Fruit fly (Drosophila melanogaster) whole organism, embryonic: ENCODE results near the gene Hel25E.

ENCODE experiments used
- C15 ChIP-seq: fragments of 200-800 bp; sonication (Bioruptor generic); IDR thresholded peaks from 3 replicates; pipeline ENCODE4 v1.3.6; 2022; ENCODE audit warnings: missing biosample characterization, missing genetic modification characterization
- CG11695 ChIP-seq: fragments of 200-800 bp; sonication (Bioruptor generic); IDR thresholded peaks from 3 replicates; pipeline ENCODE4 v1.3.6; 2022; ENCODE audit warnings: missing biosample characterization, missing genetic modification characterization
- CG12071 ChIP-seq: fragments of 200-800 bp; sonication (Bioruptor generic); optimal IDR thresholded peaks from 3 replicates; lab custom pipeline; 2018; ENCODE audit warnings: missing biosample characterization, mild to moderate bottlenecking, missing genetic modification characterization
- CG14050 ChIP-seq: fragments of 200-800 bp; sonication (Bioruptor generic); IDR thresholded peaks from 3 replicates; pipeline ENCODE4 v1.3.6; 2022; ENCODE audit warnings: missing biosample characterization, missing genetic modification characterization
- CG14667 ChIP-seq: fragments of 200-800 bp; sonication (Bioruptor generic); IDR thresholded peaks from 2 replicates; pipeline ENCODE4 v1.3.6; 2022; ENCODE audit warnings: missing biosample characterization, missing genetic modification characterization
- CG15514 ChIP-seq: fragments of 200-800 bp; sonication (Bioruptor generic); optimal IDR thresholded peaks from 3 replicates; lab custom pipeline; 2017; ENCODE audit warnings: missing biosample characterization, missing genetic modification characterization, mild to moderate bottlenecking, moderate library complexity, missing genetic modification reagents
- CG16815 ChIP-seq: fragments of 200-800 bp; sonication (Bioruptor generic); optimal IDR thresholded peaks from 3 replicates; lab custom pipeline; 2017; ENCODE audit warnings: missing biosample characterization, mild to moderate bottlenecking, missing genetic modification characterization
- CG18764 ChIP-seq: fragments of 200-800 bp; sonication (Bioruptor generic); optimal IDR thresholded peaks from 3 replicates; lab custom pipeline; 2016; ENCODE audit warnings: missing biosample characterization, missing genetic modification characterization
- CG30403 ChIP-seq: fragments of 200-800 bp; sonication (Bioruptor generic); optimal IDR thresholded peaks from 3 replicates; lab custom pipeline; 2016; ENCODE audit warnings: missing biosample characterization, missing genetic modification characterization
- CG32772 ChIP-seq: fragments of 200-800 bp; sonication (Bioruptor generic); IDR thresholded peaks from 2 replicates; pipeline ENCODE4 v1.3.6; 2022; ENCODE audit warnings: missing biosample characterization, missing genetic modification characterization
- CG4328 ChIP-seq: fragments of 200-800 bp; sonication (Bioruptor generic); optimal IDR thresholded peaks from 3 replicates; lab custom pipeline; 2017; ENCODE audit warnings: missing biosample characterization, missing genetic modification reagents, missing genetic modification characterization
- CG6272 ChIP-seq: fragments of 200-800 bp; sonication (Bioruptor generic); IDR thresholded peaks from 2 replicates; pipeline ENCODE4 v1.3.6; 2022; ENCODE audit warnings: missing biosample characterization, missing genetic modification characterization
- CG6689 ChIP-seq: fragments of 200-800 bp; sonication (Bioruptor generic); IDR thresholded peaks from 2 replicates; pipeline ENCODE4 v1.3.6; 2022; ENCODE audit warnings: missing biosample characterization, missing genetic modification characterization
- CG7987 ChIP-seq: fragments of 200-800 bp; sonication (Bioruptor generic); optimal IDR thresholded peaks from 2 replicates; lab custom pipeline; 2018; ENCODE audit warnings: missing biosample characterization, mild to moderate bottlenecking, missing genetic modification characterization, moderate library complexity
- CG8388 ChIP-seq: fragments of 200-800 bp; sonication (Bioruptor generic); optimal IDR thresholded peaks from 2 replicates; lab custom pipeline; 2019; ENCODE audit warnings: missing biosample characterization, mild to moderate bottlenecking, missing genetic modification characterization, moderate library complexity
- CG9437 ChIP-seq: fragments of 200-800 bp; sonication (Bioruptor generic); optimal IDR thresholded peaks from 2 replicates; lab custom pipeline; 2018; ENCODE audit warnings: missing biosample characterization, mild to moderate bottlenecking, missing genetic modification characterization
- D ChIP-seq, 2 experiments: fragments of 200-800 bp in 1 of 2; fragments of >200 bp in 1 of 2; sonication (Bioruptor generic) in 1 of 2; optimal IDR thresholded peaks; 2 replicates in 1 of 2; 3 replicates in 1 of 2; lab custom pipeline; 2017; ENCODE audit warnings: mild to moderate bottlenecking in 1 of 2, missing biosample characterization in 1 of 2, missing genetic modification characterization in 1 of 2, missing genetic modification reagents in 1 of 2
- Dp ChIP-seq: fragments of 200-800 bp; sonication (Bioruptor generic); optimal IDR thresholded peaks from 2 replicates; lab custom pipeline; 2018; ENCODE audit warnings: missing biosample characterization, mild to moderate bottlenecking, missing genetic modification characterization, moderate library complexity
- E2f1 ChIP-seq: fragments of 200-800 bp; sonication (Bioruptor generic); IDR thresholded peaks from 2 replicates; pipeline ENCODE4 v1.3.6; 2022; ENCODE audit warnings: missing biosample characterization, missing genetic modification characterization
- E2f2 ChIP-seq: fragments of 200-800 bp; sonication (Bioruptor generic); IDR thresholded peaks from 2 replicates; pipeline ENCODE4 v1.3.6; 2022; ENCODE audit warnings: missing biosample characterization, missing genetic modification characterization
- Ets65A ChIP-seq: fragments of 200-800 bp; sonication (Bioruptor generic); peaks from one replicate; lab custom pipeline; 2016; ENCODE audit warnings: missing biosample characterization, missing genetic modification characterization
- HmgD ChIP-seq: fragments of 200-800 bp; sonication (Bioruptor generic); optimal IDR thresholded peaks from 3 replicates; lab custom pipeline; 2016; ENCODE audit warnings: missing biosample characterization, missing genetic modification characterization
- Hmx ChIP-seq: fragments of 200-800 bp; sonication (Bioruptor generic); optimal IDR thresholded peaks from 2 replicates; lab custom pipeline; 2016; ENCODE audit warnings: missing biosample characterization, missing genetic modification characterization
- Med ChIP-seq: fragments of 200-800 bp; sonication (Bioruptor generic); peaks from one replicate; lab custom pipeline; 2016; ENCODE audit warnings: missing biosample characterization, missing genetic modification characterization, mild to moderate bottlenecking, inconsistent platforms, moderate library complexity
- Nf-YC ChIP-seq: fragments of 200-800 bp; optimal IDR thresholded peaks from 3 replicates; lab custom pipeline; 2019; ENCODE audit warnings: missing biosample characterization, mild to moderate bottlenecking, missing genetic modification characterization, moderate library complexity
- Pdp1 ChIP-seq, 2 experiments: fragments of 200-800 bp; sonication (Bioruptor generic); optimal IDR thresholded peaks; 3 replicates each; lab custom pipeline; 2016; ENCODE audit warnings: missing biosample characterization in 2 of 2, missing genetic modification characterization in 2 of 2, mild to moderate bottlenecking in 1 of 2, moderate library complexity in 1 of 2
- Sox100B ChIP-seq: fragments of 200-800 bp; sonication (Bioruptor generic); optimal IDR thresholded peaks from 3 replicates; lab custom pipeline; 2018; ENCODE audit warnings: missing biosample characterization, mild to moderate bottlenecking, missing genetic modification characterization
- Xbp1 ChIP-seq: fragments of 200-800 bp; sonication (Bioruptor generic); optimal IDR thresholded peaks from 3 replicates; lab custom pipeline; 2016; ENCODE audit warnings: missing biosample characterization, mild to moderate bottlenecking, missing genetic modification characterization
- Xrp1 ChIP-seq: fragments of 200-800 bp; sonication (Bioruptor generic); IDR thresholded peaks from 2 replicates; pipeline ENCODE4 v1.3.6; 2022; ENCODE audit warnings: missing biosample characterization, missing genetic modification characterization
- ato ChIP-seq: fragments of 200-800 bp; sonication (Bioruptor generic); IDR thresholded peaks from 2 replicates; pipeline ENCODE4 v1.3.6; 2022; ENCODE audit warnings: missing biosample characterization, missing genetic modification characterization; ENCODE audit not compliant: partially characterized antibody
- crol ChIP-seq: fragments of 200-800 bp; sonication (Bioruptor generic); IDR thresholded peaks from 2 replicates; pipeline ENCODE4 v1.3.6; 2022; ENCODE audit warnings: missing biosample characterization, missing genetic modification characterization
- dmrt11E ChIP-seq: fragments of 200-800 bp; sonication (Bioruptor generic); optimal IDR thresholded peaks from 3 replicates; lab custom pipeline; 2018; ENCODE audit warnings: missing biosample characterization, mild to moderate bottlenecking, missing genetic modification characterization, moderate library complexity
- ewg ChIP-seq: fragments of 200-800 bp; sonication (Bioruptor generic); optimal IDR thresholded peaks from 3 replicates; lab custom pipeline; 2017; ENCODE audit warnings: mild to moderate bottlenecking, missing biosample characterization, missing genetic modification reagents, missing genetic modification characterization
- gem ChIP-seq: fragments of 200-800 bp; sonication (Bioruptor generic); optimal IDR thresholded peaks from 2 replicates; lab custom pipeline; 2019; ENCODE audit warnings: missing biosample characterization, mild to moderate bottlenecking, missing genetic modification characterization, moderate library complexity
- grn ChIP-seq: fragments of 200-800 bp; sonication (Bioruptor generic); optimal IDR thresholded peaks from 3 replicates; lab custom pipeline; 2017; ENCODE audit warnings: missing biosample characterization, missing genetic modification characterization
- gro ChIP-seq: fragments of 200-800 bp; sonication (Bioruptor generic); optimal IDR thresholded peaks from 2 replicates; lab custom pipeline; 2016; ENCODE audit warnings: missing biosample characterization, missing genetic modification characterization
- ham ChIP-seq: fragments of 200-800 bp; sonication (Bioruptor generic); IDR thresholded peaks from 2 replicates; pipeline ENCODE4 v1.3.6; 2022; ENCODE audit warnings: missing biosample characterization, missing genetic modification characterization
- hth ChIP-seq: fragments of >200 bp; optimal IDR thresholded peaks from 2 replicates; lab custom pipeline; 2017; ENCODE audit warnings: inconsistent platforms
- ken ChIP-seq: fragments of 200-800 bp; sonication (Bioruptor generic); IDR thresholded peaks from 3 replicates; pipeline ENCODE4 v1.3.6; 2022; ENCODE audit warnings: missing biosample characterization, missing genetic modification characterization
- mld ChIP-seq: fragments of 200-800 bp; sonication (Bioruptor generic); IDR thresholded peaks from 3 replicates; pipeline ENCODE4 v1.3.6; 2022; ENCODE audit warnings: missing biosample characterization, missing genetic modification characterization; ENCODE audit not compliant: partially characterized antibody
- nau ChIP-seq: fragments of 200-800 bp; sonication (Bioruptor generic); optimal IDR thresholded peaks from 3 replicates; lab custom pipeline; 2017; ENCODE audit warnings: missing biosample characterization, mild to moderate bottlenecking, missing genetic modification characterization, missing genetic modification reagents
- pb ChIP-seq: fragments of 200-800 bp; sonication (Bioruptor generic); optimal IDR thresholded peaks from 3 replicates; lab custom pipeline; 2016; ENCODE audit warnings: missing biosample characterization, missing genetic modification characterization
- row ChIP-seq: fragments of 200-800 bp; sonication (Bioruptor generic); IDR thresholded peaks from 3 replicates; pipeline ENCODE4 v1.3.6; 2022; ENCODE audit warnings: missing biosample characterization, missing genetic modification characterization
- slou ChIP-seq: fragments of 200-800 bp; sonication (Bioruptor generic); optimal IDR thresholded peaks from 3 replicates; lab custom pipeline; 2016; ENCODE audit warnings: missing biosample characterization, missing genetic modification characterization
- slp2 ChIP-seq: fragments of 200-800 bp; sonication (Bioruptor generic); optimal IDR thresholded peaks from 2 replicates; lab custom pipeline; 2016; ENCODE audit warnings: missing biosample characterization, missing genetic modification characterization
- sqz ChIP-seq: fragments of 200-800 bp; sonication (Bioruptor generic); optimal IDR thresholded peaks from 3 replicates; lab custom pipeline; 2018; ENCODE audit warnings: missing biosample characterization, mild to moderate bottlenecking, missing genetic modification characterization
- tna ChIP-seq: fragments of 200-800 bp; sonication (Bioruptor generic); IDR thresholded peaks from 2 replicates; pipeline ENCODE4 v1.3.6; 2022; ENCODE audit warnings: missing biosample characterization, missing genetic modification characterization; ENCODE audit not compliant: partially characterized antibody

Gene Hel25E

DNA sequence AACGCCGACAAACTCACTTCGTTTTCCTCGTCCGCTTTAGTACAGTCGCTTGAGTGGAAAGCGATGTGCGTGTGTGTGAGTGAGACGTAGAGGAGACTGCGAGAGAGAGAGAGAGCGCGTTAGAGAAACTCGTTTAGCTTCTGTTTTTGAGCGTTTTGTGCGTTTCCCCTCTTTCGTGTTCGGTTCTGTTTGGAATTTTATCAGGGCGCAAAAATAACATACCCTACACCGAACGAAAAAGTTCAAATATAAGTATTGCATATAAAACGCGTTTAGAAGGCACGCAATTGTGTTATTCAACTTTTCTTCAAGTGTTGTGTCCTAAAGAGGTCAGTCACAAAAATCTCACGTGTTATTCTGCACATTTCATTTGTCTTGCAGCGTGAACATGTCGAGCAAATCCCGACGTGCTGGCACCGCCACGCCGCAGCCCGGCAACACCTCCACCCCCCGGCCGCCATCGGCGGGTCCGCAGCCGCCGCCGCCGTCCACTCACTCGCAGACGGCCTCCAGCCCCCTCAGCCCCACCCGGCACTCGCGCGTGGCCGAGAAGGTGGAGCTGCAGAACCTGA lies 916 bp upstream of the Hel25E start (continued):
- TF ChIP-seq C15 (GFP tag; lab: Robert Waterston, UW) (no peak), gro (GFP tag; lab: Kevin White, UChicago) (no peak), CG18764 (GFP tag; lab: Kevin White, UChicago) (no peak), grn (GFP tag; lab: Kevin White, UChicago) (no peak), CG14667 (GFP tag; lab: Robert Waterston, UW) (no peak)

DNA sequence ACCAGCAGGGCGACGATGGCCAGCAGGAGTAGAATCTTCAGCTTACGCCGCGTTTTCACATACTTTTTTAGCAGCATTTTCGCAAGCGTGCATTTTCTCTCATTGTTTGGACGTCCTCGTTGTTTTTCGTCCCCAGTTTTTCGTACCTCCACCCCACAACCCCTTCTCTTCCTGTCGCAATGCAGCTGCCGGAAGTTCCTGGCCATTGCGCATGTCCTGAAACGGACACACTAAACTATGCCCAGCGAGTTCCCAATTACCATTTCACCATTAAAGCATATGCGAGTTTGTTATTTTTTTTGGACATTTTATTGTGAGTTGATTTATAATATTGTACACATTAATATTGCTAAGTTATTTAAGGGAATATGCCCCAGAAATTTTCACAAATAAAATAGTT lies 3.1 kb downstream of the Hel25E start, which contains the start of gene CG14015:
CG14015 (minus strand) TSS at position 163 of the 400 bp plus-strand sequence.
- TF ChIP-seq hth (lab: Kevin White, UChicago) = no peak
- no peak for TF ChIP-seq CG8388 (GFP tag; lab: Kevin White, UChicago)
- TF ChIP-seq CG15514 = peak; percentile 29
- no peak for TF ChIP-seq tna (GFP tag; lab: Robert Waterston, UW)
- TF ChIP-seq CG6272 (GFP tag; lab: Robert Waterston, UW) = no peak
- no peak for TF ChIP-seq Xbp1
- TF ChIP-seq E2f1 = no peak
- TF ChIP-seq CG12071 = no peak
- TF ChIP-seq Ets65A = peak; percentile 73
- TF ChIP-seq Med (GFP tag; lab: Kevin White, UChicago) = peak; percentile 65
- no peak for TF ChIP-seq CG32772
- no peak for TF ChIP-seq CG7987 (GFP tag; lab: Kevin White, UChicago)
- no peak for TF ChIP-seq pb (GFP tag; lab: Kevin White, UChicago)
- TF ChIP-seq mld (GFP tag; lab: Robert Waterston, UW) = no peak
- no peak for TF ChIP-seq D (optimal IDR thresholded peaks at IDR 0.05; lab: Kevin White, UChicago)
- TF ChIP-seq D (GFP tag; optimal IDR thresholded peaks at IDR 0.05; lab: Kevin White, UChicago) = no peak
- TF ChIP-seq ewg (GFP tag; lab: Kevin White, UChicago) = peak; percentile 92
- peak; percentile 52; the same call in 2 of the 3 replicates for TF ChIP-seq row (GFP tag; lab: Robert Waterston, UW)
- TF ChIP-seq CG30403 (GFP tag; lab: Kevin White, UChicago) = no peak

DNA sequence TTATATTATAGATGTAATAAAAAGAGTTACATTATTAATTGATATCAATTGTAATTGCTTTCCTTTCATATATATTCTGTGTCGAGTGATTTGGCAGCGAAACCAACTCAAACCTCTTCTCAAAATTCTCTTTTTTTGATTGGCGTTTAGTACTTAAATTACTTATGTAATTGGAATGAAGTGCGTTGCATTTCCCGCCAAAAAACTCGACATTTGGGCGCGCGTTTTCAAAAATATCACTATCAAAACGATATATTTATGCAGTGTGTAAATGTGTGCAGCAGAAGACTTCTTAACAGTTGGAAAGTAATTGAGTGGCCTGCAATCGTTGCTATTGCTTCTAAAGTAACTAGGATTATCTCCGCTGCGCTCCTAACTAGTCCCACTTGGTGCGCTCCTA lies 5.1 kb downstream of the Hel25E start:
- TF ChIP-seq Xrp1 (GFP tag; lab: Robert Waterston, UW) (no peak), Hmx (GFP tag; lab: Kevin White, UChicago) (no peak), HmgD (GFP tag; lab: Kevin White, UChicago) (no peak), nau (GFP tag; lab: Kevin White, UChicago) (no peak), slp2 (GFP tag; lab: Kevin White, UChicago) (no peak), C15 (GFP tag; lab: Robert Waterston, UW) (no peak), Nf-YC (tag; lab: Kevin White, UChicago) (no peak), Pdp1 (GFP tag; optimal IDR thresholded peaks at IDR 0.05; lab: Kevin White, UChicago) (peak in 1 of 2 experiments; percentile 85), crol (GFP tag; lab: Robert Waterston, UW) (no peak), CG14050 (no peak), CG4328 (no peak), Sox100B (GFP tag; lab: Kevin White, UChicago) (no peak), slou (no peak), ken (GFP tag; lab: Robert Waterston, UW) (no peak), ham (GFP tag; lab: Robert Waterston, UW) (no peak), CG9437 (GFP tag; lab: Kevin White, UChicago) (no peak), CG11695 (GFP tag; lab: Robert Waterston, UW) (no peak), gem (tag; lab: Kevin White, UChicago) (no peak), ato (GFP tag; lab: Robert Waterston, UW) (no peak), CG16815 (GFP tag; lab: Kevin White, UChicago) (no peak), Dp (GFP tag; lab: Kevin White, UChicago) (peak; percentile 48), sqz (no peak), E2f2 (GFP tag; lab: Robert Waterston, UW) (peak; percentile 54), dmrt11E (tag; lab: Kevin White, UChicago) (no peak), CG6689 (no peak)
